Worm (Caenorhabditis elegans): Measurements from ENCODE around the gene AC7.3.
A peak's percentile ranks its signal among the peaks of the same experiment; 100 is the strongest.

The AC7.3 gene

ce11 chrIV:5137809-5138208, 26.2 kb downstream of the AC7.3 start:
- TF ChIP-seq lsy-2 (tag; optimal IDR thresholded peaks at IDR 0.05) = peak in 1 of 2 experiments; percentile 44
- peak; percentile 74 for TF ChIP-seq C34F6.9 (tag; optimal IDR thresholded peaks at IDR 0.05)
- TF ChIP-seq F13H6.1 (tag; optimal IDR thresholded peaks at IDR 0.05) = peak; percentile 29
- TF ChIP-seq fos-1 (tag; optimal IDR thresholded peaks at IDR 0.05) = no peak
- no peak for TF ChIP-seq nhr-237 (tag; optimal IDR thresholded peaks at IDR 0.05)
- TF ChIP-seq crh-2 (tag; optimal IDR thresholded peaks at IDR 0.05) = peak; percentile 52
- peak; percentile 39 for TF ChIP-seq unc-55 (GFP tag; optimal IDR thresholded peaks at IDR 0.05)
- TF ChIP-seq sma-9 (GFP tag; optimal IDR thresholded peaks at IDR 0.05) = peak; percentile 9
- no peak for TF ChIP-seq sma-9 (tag; optimal IDR thresholded peaks at IDR 0.05)
- peak; percentile 4 for TF ChIP-seq Y55F3AM.14 (GFP tag; optimal IDR thresholded peaks at IDR 0.05)
- TF ChIP-seq zag-1 (tag; optimal IDR thresholded peaks at IDR 0.05) = peak; percentile 69

ce11 chrIV:5139189-5139588, 27.6 kb downstream of the AC7.3 start:
- TF ChIP-seq sma-3 (GFP tag; optimal IDR thresholded peaks at IDR 0.05) = no peak
- TF ChIP-seq lsy-2 (tag; optimal IDR thresholded peaks at IDR 0.05) = peak in 1 of 2 experiments; percentile 2

- TF ChIP-seq mbf-1 (tag; optimal IDR thresholded peaks at IDR 0.05) (no peak), ceh-16 (tag; optimal IDR thresholded peaks at IDR 0.05) (no peak), R02D3.7 (tag; optimal IDR thresholded peaks at IDR 0.05) (no peak), zag-1 (tag; optimal IDR thresholded peaks at IDR 0.05) (no peak), peb-1 (tag; optimal IDR thresholded peaks at IDR 0.05) (no peak), sma-9 (GFP tag; optimal IDR thresholded peaks at IDR 0.05) (peak; percentile 1), sma-9 (tag; optimal IDR thresholded peaks at IDR 0.05) (no peak), sem-4 (tag; optimal IDR thresholded peaks at IDR 0.05) (no peak), ama-1 (optimal IDR thresholded peaks at IDR 0.05) (no peak), ztf-11 (tag; optimal IDR thresholded peaks at IDR 0.05) (no peak), nhr-77 (tag; optimal IDR thresholded peaks at IDR 0.05) (no peak), nhr-129 (tag; optimal IDR thresholded peaks at IDR 0.05) (no peak), nhr-10 (tag; optimal IDR thresholded peaks at IDR 0.05) (no peak), fos-1 (tag; optimal IDR thresholded peaks at IDR 0.05) (peak; percentile 4), lin-11 (tag; optimal IDR thresholded peaks at IDR 0.05) (no peak), nhr-237 (tag; optimal IDR thresholded peaks at IDR 0.05) (no peak), lin-13 (GFP tag; optimal IDR thresholded peaks at IDR 0.05) (no peak), nhr-6 (tag; optimal IDR thresholded peaks at IDR 0.05) (no peak), mab-5 (tag; optimal IDR thresholded peaks at IDR 0.05) (no peak), aly-2 (tag; optimal IDR thresholded peaks at IDR 0.05) (no peak), nhr-25 (tag; optimal IDR thresholded peaks at IDR 0.05) (peak; percentile 16), lin-39 (tag; optimal IDR thresholded peaks at IDR 0.05) (no peak), ceh-82 (tag; optimal IDR thresholded peaks at IDR 0.05) (no peak), nhr-11 (tag; optimal IDR thresholded peaks at IDR 0.05) (no peak), sma-3 (GFP tag; optimal IDR thresholded peaks at IDR 0.05) (no peak), unc-39 (tag; optimal IDR thresholded peaks at IDR 0.05) (no peak), ZK546.5 (tag; optimal IDR thresholded peaks at IDR 0.05) (no peak), crh-2 (tag; optimal IDR thresholded peaks at IDR 0.05) (peak; percentile 15), unc-55 (GFP tag; optimal IDR thresholded peaks at IDR 0.05) (peak; percentile 33), Y55F3AM.14 (GFP tag; optimal IDR thresholded peaks at IDR 0.05) (no peak), ztf-1 (GFP tag; conservative IDR thresholded peaks at IDR 0.05) (no peak), blmp-1 (tag; optimal IDR thresholded peaks at IDR 0.05; ENCODE audit: insufficient read depth) (no peak), dmd-4 (tag; optimal IDR thresholded peaks at IDR 0.05) (no peak), nhr-21 (tag; optimal IDR thresholded peaks at IDR 0.05) (no peak), snpc-4 (tag; optimal IDR thresholded peaks at IDR 0.05) (no peak), F13H6.1 (tag; optimal IDR thresholded peaks at IDR 0.05) (no peak), ztf-4 (tag; optimal IDR thresholded peaks at IDR 0.05) (no peak), C34F6.9 (tag; optimal IDR thresholded peaks at IDR 0.05) (peak; percentile 20), skn-1 (tag; optimal IDR thresholded peaks at IDR 0.05) (no peak), elt-3 (tag; optimal IDR thresholded peaks at IDR 0.05) (no peak), gmeb-1 (tag; optimal IDR thresholded peaks at IDR 0.05) (no peak), alr-1 (tag; optimal IDR thresholded peaks at IDR 0.05) (no peak), nhr-12 (tag; optimal IDR thresholded peaks at IDR 0.05) (no peak), unc-62 (GFP tag; optimal IDR thresholded peaks at IDR 0.05) (no peak), mdl-1 (tag; optimal IDR thresholded peaks at IDR 0.05) (no peak), elt-1 (tag; optimal IDR thresholded peaks at IDR 0.05) (no peak), egl-27 (tag; optimal IDR thresholded peaks at IDR 0.05) (no peak), nhr-23 (tag; optimal IDR thresholded peaks at IDR 0.05) (no peak), lsy-2 (tag; optimal IDR thresholded peaks at IDR 0.05) (peak in 1 of 2 experiments; percentile 7)
These were observed 28.3 kb downstream of the AC7.3 start for ce11 chrIV:5139972-5140371.

Measured in whole organism, L2 larva.